Worm (Caenorhabditis elegans): ENCODE data around the gene rps-2.

DNA sequence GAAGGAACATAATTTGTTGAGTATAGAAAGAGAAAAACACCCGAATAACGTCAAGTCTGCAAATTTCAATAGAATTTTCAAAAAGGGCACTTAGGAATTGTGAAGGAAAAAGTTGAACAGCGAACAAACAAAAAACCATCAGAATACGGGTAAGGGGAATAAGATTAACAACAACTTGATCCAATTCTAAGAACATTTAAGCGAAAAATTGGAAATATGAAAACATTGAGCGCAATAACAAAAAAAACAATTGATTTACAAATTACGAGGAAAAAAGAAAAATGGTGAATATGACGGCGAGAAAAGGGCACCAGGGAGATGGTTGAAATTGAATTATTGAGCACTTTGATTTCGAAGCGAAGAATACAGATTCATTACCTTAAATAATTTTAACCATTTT is 9.3 kb downstream of the rps-2 start:
- TF ChIP-seq him-1 (tag; optimal IDR thresholded peaks at IDR 0.05) (no peak), dao-5 (tag; optimal IDR thresholded peaks at IDR 0.05) (no peak)
